Worm (Caenorhabditis elegans): ENCODE measurements around the gene Y51A2D.21.

The Y51A2D.21 gene

DNA sequence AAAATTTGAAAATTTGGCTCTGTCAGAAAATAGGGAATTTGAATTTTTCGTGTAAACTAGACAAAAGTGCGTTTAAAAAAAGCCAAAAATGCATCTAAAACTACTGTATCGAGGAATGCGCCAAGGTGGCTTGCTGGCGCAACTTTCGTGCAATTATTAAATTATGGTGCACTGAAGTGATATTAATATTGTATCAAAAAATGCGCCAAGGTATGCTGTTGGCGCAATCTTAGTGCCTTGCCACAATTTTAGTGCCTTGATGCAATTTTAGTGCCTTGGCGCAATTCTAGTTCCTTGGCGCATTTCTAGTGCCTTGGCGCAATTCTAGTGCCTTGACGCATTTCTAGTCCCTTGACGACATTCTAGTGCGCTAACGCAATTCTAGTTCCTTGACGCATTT is 3.5 kb downstream of the Y51A2D.21 start (continued):
- TF ChIP-seq lir-1 (GFP tag; conservative IDR thresholded peaks at IDR 0.05) (no peak), mcd-1 (GFP tag; IDR thresholded peaks at IDR 0.05) (no peak), F52B5.7 (tag; optimal IDR thresholded peaks at IDR 0.05) (no peak), D2030.7 (GFP tag; IDR thresholded peaks at IDR 0.05) (no peak), repo-1 (tag; optimal IDR thresholded peaks at IDR 0.05) (peak; percentile 58), ceh-27 (GFP tag; optimal IDR thresholded peaks at IDR 0.05) (no peak)

DNA sequence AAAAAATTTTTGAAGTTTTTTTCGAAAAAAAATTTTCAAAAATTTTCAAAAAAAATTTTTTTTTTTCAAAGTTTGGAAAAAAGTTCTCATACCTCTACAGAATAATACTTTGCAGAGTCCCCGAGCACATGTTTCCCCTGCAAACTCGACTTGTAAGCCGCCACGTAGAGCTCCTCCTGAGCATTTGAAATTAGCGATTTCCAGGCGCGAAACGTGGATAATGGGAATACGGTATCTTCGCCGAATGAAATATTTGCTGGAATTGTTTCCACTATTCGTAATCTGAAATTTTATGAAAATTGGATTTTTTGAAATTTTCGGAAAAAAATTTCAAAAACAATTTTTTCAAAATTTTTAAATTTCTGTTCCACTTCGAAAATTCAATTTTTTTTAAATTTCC is 4.5 kb downstream of the Y51A2D.21 start:
- no peak for TF ChIP-seq hsf-1 (GFP tag; IDR thresholded peaks at IDR 0.05)
- TF ChIP-seq unc-130 (GFP tag; optimal IDR thresholded peaks at IDR 0.05) = no peak
- TF ChIP-seq madf-3 (GFP tag; IDR thresholded peaks at IDR 0.05) = 0 out of 2 replicates have a peak, but pooled peaks have one; percentile 15
- no peak for TF ChIP-seq lsy-27 (tag; optimal IDR thresholded peaks at IDR 0.05; ENCODE audit: borderline replicate concordance, insufficient read depth)
- peak; percentile 23 for TF ChIP-seq chd-7 (tag; optimal IDR thresholded peaks at IDR 0.05)
- no peak for TF ChIP-seq Y67H2A.10 (GFP tag; conservative IDR thresholded peaks at IDR 0.05)
- TF ChIP-seq atf-7 (tag; optimal IDR thresholded peaks at IDR 0.05) = peak; percentile 63
- peak; percentile 26; the same call in 1 of the 2 replicates for TF ChIP-seq pbrm-1 (GFP tag; IDR thresholded peaks at IDR 0.05)
- TF ChIP-seq Y53G8AR.9 (GFP tag; conservative IDR thresholded peaks at IDR 0.05) = 0 out of 2 replicates have a peak, but pooled peaks have one; percentile 56
- TF ChIP-seq dpff-1 (tag; optimal IDR thresholded peaks at IDR 0.05) = no peak
- TF ChIP-seq F52B5.7 (tag; optimal IDR thresholded peaks at IDR 0.05) = peak; percentile 4
- no peak for TF ChIP-seq ceh-40 (GFP tag; IDR thresholded peaks at IDR 0.05)

DNA sequence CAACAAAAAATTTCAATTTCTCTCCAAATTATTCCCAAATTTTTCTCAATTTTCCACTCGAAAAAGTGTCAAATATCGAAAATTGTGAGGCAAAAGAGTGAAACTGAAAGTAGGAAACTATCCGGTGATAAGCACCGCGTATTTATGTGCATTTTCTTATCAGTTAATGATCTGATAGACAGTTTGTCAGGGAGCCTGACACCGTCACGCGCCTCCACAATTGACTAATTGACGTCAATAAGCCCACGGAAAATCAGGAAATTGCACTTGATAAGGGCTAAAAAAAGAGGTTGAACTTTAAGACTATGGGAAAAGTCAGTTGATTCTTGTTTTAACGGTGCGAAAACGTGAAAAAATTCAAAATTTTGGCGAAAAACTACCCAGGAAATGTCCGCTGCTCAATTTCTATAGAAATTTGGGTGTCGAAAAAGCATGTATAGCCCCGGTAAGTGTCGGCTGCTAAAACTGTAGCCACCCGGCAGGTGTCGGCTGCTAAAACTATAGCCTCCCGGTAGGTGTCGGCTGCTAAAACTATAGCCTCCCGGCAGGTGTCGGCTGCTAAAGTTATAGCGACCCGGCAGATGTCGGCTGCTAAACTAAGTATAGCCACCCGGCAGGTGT is 5.9 kb downstream of the Y51A2D.21 start:
- peak; percentile 31; the same call in 1 of the 2 replicates for TF ChIP-seq B0336.3 (GFP tag; IDR thresholded peaks at IDR 0.05)
- TF ChIP-seq atf-7 (tag; optimal IDR thresholded peaks at IDR 0.05) = peak; percentile 55
- no peak for TF ChIP-seq F39B2.1 (GFP tag; IDR thresholded peaks at IDR 0.05)
- TF ChIP-seq him-1 (tag; optimal IDR thresholded peaks at IDR 0.05) = no peak
- TF ChIP-seq pha-4 (tag; optimal IDR thresholded peaks at IDR 0.05) = no peak
- TF ChIP-seq unc-62 (GFP tag; optimal IDR thresholded peaks at IDR 0.05) = peak; percentile 84
- TF ChIP-seq C06A6.2 (GFP tag; conservative IDR thresholded peaks at IDR 0.05) = no peak
- TF ChIP-seq lsl-1 (GFP tag; optimal IDR thresholded peaks at IDR 0.05) = no peak
- TF ChIP-seq K11D2.4 (GFP tag; IDR thresholded peaks at IDR 0.05) = no peak
- no peak for TF ChIP-seq rpc-1 (optimal IDR thresholded peaks at IDR 0.05)
- TF ChIP-seq rpc-1 (tag; optimal IDR thresholded peaks at IDR 0.05) = no peak
- TF ChIP-seq ztf-22 (GFP tag; optimal IDR thresholded peaks at IDR 0.05) = peak; percentile 41
- peak; percentile 39 for TF ChIP-seq tbp1 (GFP tag; optimal IDR thresholded peaks at IDR 0.05)
- no peak for TF ChIP-seq nhr-179 (tag; optimal IDR thresholded peaks at IDR 0.05)
- peak; percentile 76 for TF ChIP-seq nhr-80 (tag; optimal IDR thresholded peaks at IDR 0.05)
- no peak for TF ChIP-seq tlf-1 (GFP tag; optimal IDR thresholded peaks at IDR 0.05)
- TF ChIP-seq snpc-4 (GFP tag; optimal IDR thresholded peaks at IDR 0.05) = no peak
- peak in 3 of 4 experiments; percentile 50 to 86 (median 66) for TF ChIP-seq snpc-4 (tag; optimal IDR thresholded peaks at IDR 0.05)
- no peak for TF ChIP-seq die-1 (tag; optimal IDR thresholded peaks at IDR 0.05)
- no peak for TF ChIP-seq nhr-90 (tag; optimal IDR thresholded peaks at IDR 0.05)
- no peak for TF ChIP-seq ceh-40 (GFP tag; IDR thresholded peaks at IDR 0.05)
- peak; percentile 32 to 40 for TF ChIP-seq let-607 (tag; optimal IDR thresholded peaks at IDR 0.05)
- no peak for TF ChIP-seq nhr-120 (GFP tag; IDR thresholded peaks at IDR 0.05)
- TF ChIP-seq ztf-3 (GFP tag; optimal IDR thresholded peaks at IDR 0.05) = no peak
- peak; percentile 19 for TF ChIP-seq ztf-18 (tag; optimal IDR thresholded peaks at IDR 0.05)
- TF ChIP-seq let-526 (GFP tag; IDR thresholded peaks at IDR 0.05) = 0 out of 2 replicates have a peak, but pooled peaks have one; percentile 35
- TF ChIP-seq cebp-1 (GFP tag; IDR thresholded peaks at IDR 0.05) = no peak
- TF ChIP-seq cebp-1 (tag; optimal IDR thresholded peaks at IDR 0.05) = peak; percentile 45
- no peak for TF ChIP-seq C17E4.6 (GFP tag; IDR thresholded peaks at IDR 0.05)
- TF ChIP-seq hsf-1 (GFP tag; IDR thresholded peaks at IDR 0.05) = no peak

Data from whole organism, young adult.